Fruit fly (Drosophila melanogaster): ENCODE results near the gene Ca-beta.

Gene Ca-beta

DNA sequence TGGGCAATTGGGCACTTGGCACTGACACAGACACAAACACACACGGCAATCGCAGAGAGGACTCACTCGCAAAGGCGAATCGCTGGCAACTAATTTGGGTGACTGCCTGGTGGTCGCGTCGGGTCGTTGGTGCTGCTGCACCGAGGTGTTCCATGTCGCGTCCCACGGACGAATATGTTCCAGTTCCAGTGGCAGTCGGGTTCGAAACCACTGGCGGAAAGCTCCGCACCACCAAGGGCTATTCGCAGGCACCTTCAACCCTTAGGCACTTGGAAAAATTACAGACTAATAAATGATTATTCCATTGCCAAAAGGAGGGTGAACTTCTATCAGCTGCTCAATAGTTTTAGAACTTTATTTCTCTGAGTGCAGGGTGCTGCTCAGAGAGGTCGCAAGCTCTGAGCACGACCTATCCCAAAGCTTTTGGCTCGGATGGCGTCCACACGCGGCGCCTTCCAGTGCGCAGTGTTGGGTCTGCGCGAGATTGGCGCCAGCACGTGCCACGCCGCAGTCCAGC is at the start of gene Ca-beta (continued):
- TF ChIP-seq Dip3 (GFP tag; optimal IDR thresholded peaks at IDR 0.05) = peak; percentile 10
- TF ChIP-seq Dll (GFP tag; IDR thresholded peaks at IDR 0.05; ENCODE audit: partially characterized antibody) = no peak
- no peak for TF ChIP-seq CG2712 (tag; optimal IDR thresholded peaks at IDR 0.05)
- no peak for TF ChIP-seq CG4617 (GFP tag; optimal IDR thresholded peaks at IDR 0.05; ENCODE audit: borderline replicate concordance)
- TF ChIP-seq Max (GFP tag; optimal IDR thresholded peaks at IDR 0.05) = no peak
- TF ChIP-seq Rfx (GFP tag; IDR thresholded peaks at IDR 0.05) = peak; percentile 79
- TF ChIP-seq CG15514 (GFP tag; optimal IDR thresholded peaks at IDR 0.05) = peak; percentile 44
- no peak for TF ChIP-seq tio (GFP tag; optimal IDR thresholded peaks at IDR 0.05)
- no peak for TF ChIP-seq tx (GFP tag; optimal IDR thresholded peaks at IDR 0.05)
- TF ChIP-seq Fer1 (GFP tag; optimal IDR thresholded peaks at IDR 0.05) = peak; percentile 83
- no peak for TF ChIP-seq wek (GFP tag; optimal IDR thresholded peaks at IDR 0.05)
- TF ChIP-seq D (optimal IDR thresholded peaks at IDR 0.05) = no peak
- TF ChIP-seq D (GFP tag; optimal IDR thresholded peaks at IDR 0.05) = no peak
- peak; percentile 48 for TF ChIP-seq gro (GFP tag; optimal IDR thresholded peaks at IDR 0.05)
- TF ChIP-seq gce (GFP tag; IDR thresholded peaks at IDR 0.05) = no peak
- no peak for TF ChIP-seq gcm2 (GFP tag; optimal IDR thresholded peaks at IDR 0.05)
- TF ChIP-seq D19A (tag; optimal IDR thresholded peaks at IDR 0.05) = no peak
- TF ChIP-seq seq (GFP tag; IDR thresholded peaks at IDR 0.05) = no peak; the same call in 1 of the 2 replicates
- TF ChIP-seq nau (GFP tag; optimal IDR thresholded peaks at IDR 0.05) = no peak
- peak; percentile 93 for TF ChIP-seq CG18599 (GFP tag; optimal IDR thresholded peaks at IDR 0.05)
- TF ChIP-seq CG11247 (GFP tag; IDR thresholded peaks at IDR 0.05) = peak; percentile 62
- no peak for TF ChIP-seq CG31365 (tag; optimal IDR thresholded peaks at IDR 0.05)
- peak; percentile 19 for TF ChIP-seq Sox102F (GFP tag; optimal IDR thresholded peaks at IDR 0.05)
- TF ChIP-seq twi (tag; optimal IDR thresholded peaks at IDR 0.05) = no peak
- no peak for TF ChIP-seq Six4 (GFP tag; optimal IDR thresholded peaks at IDR 0.05)
- TF ChIP-seq chm (GFP tag; IDR thresholded peaks at IDR 0.05) = no peak
- no peak for TF ChIP-seq Bteb2 (GFP tag; optimal IDR thresholded peaks at IDR 0.05)
- TF ChIP-seq CG7963 (GFP tag; IDR thresholded peaks at IDR 0.05; ENCODE audit: partially characterized antibody) = no peak
- TF ChIP-seq fd3F (GFP tag; optimal IDR thresholded peaks at IDR 0.05) = no peak
- TF ChIP-seq CrebB (tag; optimal IDR thresholded peaks at IDR 0.05) = no peak
- TF ChIP-seq abd-A (tag; optimal IDR thresholded peaks at IDR 0.05) = peak; percentile 49
- no peak for TF ChIP-seq NC2β (GFP tag; optimal IDR thresholded peaks at IDR 0.05)
- TF ChIP-seq CG16813 (GFP tag; IDR thresholded peaks at IDR 0.05; ENCODE audit: partially characterized antibody) = no peak
- no peak for TF ChIP-seq CG11398 (GFP tag; optimal IDR thresholded peaks at IDR 0.05)
- no peak for TF ChIP-seq hth (optimal IDR thresholded peaks at IDR 0.05)
- TF ChIP-seq bcd (GFP tag; optimal IDR thresholded peaks at IDR 0.05) = peak; percentile 40
- no peak for TF ChIP-seq CG11696 (GFP tag; IDR thresholded peaks at IDR 0.05)
- peak; percentile 9 for TF ChIP-seq CG17385 (GFP tag; optimal IDR thresholded peaks at IDR 0.05)
- TF ChIP-seq gsb (GFP tag; IDR thresholded peaks at IDR 0.05) = no peak
- no peak for TF ChIP-seq grn (GFP tag; optimal IDR thresholded peaks at IDR 0.05)
- no peak for TF ChIP-seq gsb-n (tag; optimal IDR thresholded peaks at IDR 0.05)
- no peak for TF ChIP-seq Ssrp (tag; optimal IDR thresholded peaks at IDR 0.05)
- no peak for TF ChIP-seq ara (GFP tag; IDR thresholded peaks at IDR 0.05)
- TF ChIP-seq gem (tag; optimal IDR thresholded peaks at IDR 0.05) = peak; percentile 40
- TF ChIP-seq CG10209 (GFP tag; optimal IDR thresholded peaks at IDR 0.05) = peak; percentile 21
- TF ChIP-seq lilli (GFP tag; optimal IDR thresholded peaks at IDR 0.05) = peak; percentile 68
- no peak for TF ChIP-seq CG4820 (GFP tag; optimal IDR thresholded peaks at IDR 0.05)
- TF ChIP-seq CG12104 (GFP tag; optimal IDR thresholded peaks at IDR 0.05) = no peak
- no peak for TF ChIP-seq mirr (GFP tag; optimal IDR thresholded peaks at IDR 0.05)
- no peak for TF ChIP-seq CG6654 (GFP tag; optimal IDR thresholded peaks at IDR 0.05)
- no peak for TF ChIP-seq CG13123 (GFP tag; optimal IDR thresholded peaks at IDR 0.05)
